Fruit fly (Drosophila melanogaster) whole organism, embryonic: Measurements from ENCODE around the gene CG13239.

Source experiments
- Ada2b ChIP-seq: fragments of 200-800 bp; sonication (Bioruptor generic); IDR thresholded peaks from 2 replicates; pipeline ENCODE4 v1.3.6; 2022; ENCODE audit warnings: missing biosample characterization, missing genetic modification characterization
- Adf1 ChIP-seq: fragments of 200-800 bp; sonication (Bioruptor generic); IDR thresholded peaks from 2 replicates; pipeline ENCODE4 v1.3.6; 2022; ENCODE audit warnings: missing biosample characterization, missing genetic modification characterization
- B-H2 ChIP-seq: fragments of 200-800 bp; sonication (Bioruptor generic); optimal IDR thresholded peaks from 2 replicates; lab custom pipeline; 2018; ENCODE audit warnings: missing biosample characterization, mild to moderate bottlenecking, missing genetic modification characterization
- CG1024 ChIP-seq: fragments of 200-800 bp; sonication (Bioruptor generic); IDR thresholded peaks from 2 replicates; pipeline ENCODE4 v1.3.6; 2022; ENCODE audit warnings: missing biosample characterization, missing genetic modification characterization
- CG11093 ChIP-seq: fragments of 200-800 bp; sonication (Bioruptor generic); IDR thresholded peaks from 3 replicates; pipeline ENCODE4 v1.3.6; 2022; ENCODE audit warnings: missing biosample characterization, missing genetic modification characterization
- CG12769 ChIP-seq: fragments of 200-800 bp; sonication (Bioruptor generic); optimal IDR thresholded peaks from 2 replicates; lab custom pipeline; 2019; ENCODE audit warnings: missing biosample characterization, mild to moderate bottlenecking, missing genetic modification characterization, moderate library complexity
- CG13287 ChIP-seq: fragments of 200-800 bp; sonication (Bioruptor generic); IDR thresholded peaks from 2 replicates; pipeline ENCODE4 v1.3.6; 2022; ENCODE audit warnings: missing biosample characterization, missing genetic modification characterization; ENCODE audit not compliant: partially characterized antibody
- CG1602 ChIP-seq: fragments of 200-800 bp; sonication (Bioruptor generic); optimal IDR thresholded peaks from 3 replicates; lab custom pipeline; 2016; ENCODE audit warnings: missing biosample characterization, missing genetic modification characterization
- CG16779 ChIP-seq: fragments of 200-800 bp; sonication (Bioruptor generic); IDR thresholded peaks from 2 replicates; pipeline ENCODE4 v1.3.6; 2022; ENCODE audit warnings: missing biosample characterization, missing genetic modification characterization
- CG1792 ChIP-seq: fragments of 200-800 bp; sonication (Bioruptor generic); optimal IDR thresholded peaks from 2 replicates; lab custom pipeline; 2016; ENCODE audit warnings: missing biosample characterization, missing genetic modification characterization
- CG31224 ChIP-seq: fragments of 200-800 bp; sonication (Bioruptor generic); IDR thresholded peaks from 2 replicates; pipeline ENCODE4 v1.3.6; 2022; ENCODE audit warnings: missing biosample characterization, missing genetic modification characterization
- CG3407 ChIP-seq: fragments of 200-800 bp; sonication (Bioruptor generic); optimal IDR thresholded peaks from 2 replicates; lab custom pipeline; 2018; ENCODE audit warnings: missing biosample characterization, mild to moderate bottlenecking, missing genetic modification characterization
- CG34224 ChIP-seq: fragments of 200-800 bp; sonication (Bioruptor generic); IDR thresholded peaks from 3 replicates; pipeline ENCODE4 v1.3.6; 2022; ENCODE audit warnings: missing biosample characterization, missing genetic modification characterization; ENCODE audit not compliant: partially characterized antibody
- CG34376 ChIP-seq: fragments of 200-800 bp; sonication (Bioruptor generic); optimal IDR thresholded peaks from 2 replicates; lab custom pipeline; 2018; ENCODE audit warnings: missing biosample characterization, mild to moderate bottlenecking, missing genetic modification characterization
- CG34422 ChIP-seq: fragments of 200-800 bp; sonication (Bioruptor generic); IDR thresholded peaks from 3 replicates; pipeline ENCODE4 v1.3.6; 2022; ENCODE audit warnings: missing biosample characterization, missing genetic modification characterization
- CG4360 ChIP-seq: fragments of 200-800 bp; sonication (Bioruptor generic); IDR thresholded peaks from 2 replicates; pipeline ENCODE4 v1.3.6; 2022; ENCODE audit warnings: missing biosample characterization, missing genetic modification characterization
- CG7556 ChIP-seq: fragments of 200-800 bp; sonication (Bioruptor generic); optimal IDR thresholded peaks from 2 replicates; lab custom pipeline; 2017; ENCODE audit warnings: missing biosample characterization, mild to moderate bottlenecking, missing genetic modification characterization
- CG9876 ChIP-seq: fragments of 200-800 bp; sonication (Bioruptor generic); optimal IDR thresholded peaks from 2 replicates; lab custom pipeline; 2016; ENCODE audit warnings: missing biosample characterization, missing genetic modification characterization
- Drgx ChIP-seq: fragments of 200-800 bp; sonication (Bioruptor generic); IDR thresholded peaks from 2 replicates; pipeline ENCODE4 v1.3.6; 2022; ENCODE audit warnings: missing biosample characterization, missing genetic modification characterization
- Fer1 ChIP-seq: fragments of 200-800 bp; sonication (Bioruptor generic); optimal IDR thresholded peaks from 2 replicates; lab custom pipeline; 2017; ENCODE audit warnings: missing biosample characterization, mild to moderate bottlenecking, missing genetic modification characterization
- HmgZ ChIP-seq: fragments of 200-800 bp; sonication (Bioruptor generic); optimal IDR thresholded peaks from 2 replicates; lab custom pipeline; 2018; ENCODE audit warnings: missing biosample characterization, mild to moderate bottlenecking, missing genetic modification characterization
- MBD-R2 ChIP-seq: fragments of 200-800 bp; sonication (Bioruptor generic); IDR thresholded peaks from 2 replicates; pipeline ENCODE4 v1.3.6; 2022; ENCODE audit warnings: missing biosample characterization, missing genetic modification characterization
- Med ChIP-seq: fragments of 200-800 bp; sonication (Bioruptor generic); peaks from one replicate; lab custom pipeline; 2016; ENCODE audit warnings: missing biosample characterization, missing genetic modification characterization, mild to moderate bottlenecking, inconsistent platforms, moderate library complexity
- Meics ChIP-seq: fragments of 200-800 bp; sonication (Bioruptor generic); optimal IDR thresholded peaks from 2 replicates; lab custom pipeline; 2017; ENCODE audit warnings: missing biosample characterization, mild to moderate bottlenecking, missing genetic modification characterization
- Mes4 ChIP-seq: fragments of 200-800 bp; sonication (Bioruptor generic); optimal IDR thresholded peaks from 2 replicates; lab custom pipeline; 2016; ENCODE audit warnings: missing biosample characterization, missing genetic modification characterization
- Pdp1 ChIP-seq, 2 experiments: fragments of 200-800 bp; sonication (Bioruptor generic); optimal IDR thresholded peaks; 3 replicates each; lab custom pipeline; 2016; ENCODE audit warnings: missing biosample characterization in 2 of 2, missing genetic modification characterization in 2 of 2, mild to moderate bottlenecking in 1 of 2, moderate library complexity in 1 of 2
- Trl ChIP-seq, 3 experiments: fragments of >200 bp in 2 of 3; fragments of 200-800 bp in 1 of 3; sonication (Bioruptor generic) in 1 of 3; optimal IDR thresholded peaks; 2 replicates in 1 of 3; 3 replicates in 2 of 3; lab custom pipeline; 2016 to 2017; ENCODE audit warnings: missing biosample characterization in 1 of 3, missing genetic modification characterization in 1 of 3
- ash1 ChIP-seq: fragments of 200-800 bp; sonication (Bioruptor generic); optimal IDR thresholded peaks from 2 replicates; lab custom pipeline; 2018; ENCODE audit warnings: missing biosample characterization, mild to moderate bottlenecking, missing genetic modification characterization
- cg ChIP-seq: fragments of 200-800 bp; sonication (Bioruptor generic); optimal IDR thresholded peaks from 3 replicates; lab custom pipeline; 2019; ENCODE audit warnings: missing biosample characterization, mild to moderate bottlenecking, missing genetic modification characterization, moderate library complexity
- chinmo ChIP-seq: fragments of 200-800 bp; sonication (Bioruptor generic); IDR thresholded peaks from 4 replicates; pipeline ENCODE4 v1.3.6; 2022; ENCODE audit warnings: missing biosample characterization, missing genetic modification characterization; ENCODE audit not compliant: partially characterized antibody
- cwo ChIP-seq: fragments of 200-800 bp; sonication (Bioruptor generic); optimal IDR thresholded peaks from 3 replicates; lab custom pipeline; 2017; ENCODE audit warnings: missing biosample characterization, missing genetic modification characterization, mild to moderate bottlenecking, moderate library complexity, missing genetic modification reagents
- eve ChIP-seq, 2 experiments: fragments of >200 bp; optimal IDR thresholded peaks; 2 replicates each; lab custom pipeline; 2017; ENCODE audit warnings: missing biosample characterization in 2 of 2, missing genetic modification characterization in 2 of 2
- exex ChIP-seq: fragments of 200-800 bp; sonication (Bioruptor generic); optimal IDR thresholded peaks from 4 replicates; lab custom pipeline; 2018; ENCODE audit warnings: missing biosample characterization, mild to moderate bottlenecking, missing genetic modification characterization, moderate library complexity
- grau ChIP-seq: fragments of 200-800 bp; optimal IDR thresholded peaks from 3 replicates; lab custom pipeline; 2019; ENCODE audit warnings: missing biosample characterization, mild to moderate bottlenecking, missing genetic modification characterization, moderate library complexity
- grn ChIP-seq: fragments of 200-800 bp; sonication (Bioruptor generic); optimal IDR thresholded peaks from 3 replicates; lab custom pipeline; 2017; ENCODE audit warnings: missing biosample characterization, missing genetic modification characterization
- hb ChIP-seq: fragments of 200-800 bp; sonication (Bioruptor generic); IDR thresholded peaks from 3 replicates; pipeline ENCODE4 v1.3.6; 2022; ENCODE audit warnings: missing biosample characterization, missing genetic modification characterization; ENCODE audit not compliant: partially characterized antibody
- jumu ChIP-seq: fragments of 200-800 bp; sonication (Bioruptor generic); optimal IDR thresholded peaks from 3 replicates; lab custom pipeline; 2016; ENCODE audit warnings: missing biosample characterization, missing genetic modification characterization
- lab ChIP-seq: fragments of 200-800 bp; sonication (Bioruptor generic); optimal IDR thresholded peaks from 3 replicates; lab custom pipeline; 2017; ENCODE audit warnings: missing biosample characterization, missing genetic modification characterization, mild to moderate bottlenecking, moderate library complexity, missing genetic modification reagents
- mld ChIP-seq: fragments of 200-800 bp; sonication (Bioruptor generic); IDR thresholded peaks from 3 replicates; pipeline ENCODE4 v1.3.6; 2022; ENCODE audit warnings: missing biosample characterization, missing genetic modification characterization; ENCODE audit not compliant: partially characterized antibody
- odd ChIP-seq: fragments of 200-800 bp; sonication (Bioruptor generic); optimal IDR thresholded peaks from 2 replicates; lab custom pipeline; 2017; ENCODE audit warnings: missing biosample characterization, mild to moderate bottlenecking, missing genetic modification characterization
- pho ChIP-seq: fragments of 200-800 bp; sonication (Bioruptor generic); optimal IDR thresholded peaks from 2 replicates; lab custom pipeline; 2016; ENCODE audit warnings: missing biosample characterization, missing genetic modification characterization
- salm ChIP-seq: fragments of 200-800 bp; sonication (Bioruptor generic); optimal IDR thresholded peaks from 2 replicates; lab custom pipeline; 2018; ENCODE audit warnings: missing biosample characterization, mild to moderate bottlenecking, missing genetic modification characterization
- sens-2 ChIP-seq: fragments of 200-800 bp; sonication (Bioruptor generic); IDR thresholded peaks from 2 replicates; pipeline ENCODE4 v1.3.6; 2022; ENCODE audit warnings: missing biosample characterization, missing genetic modification characterization
- sna ChIP-seq: fragments of 200-800 bp; sonication (Bioruptor generic); IDR thresholded peaks from 2 replicates; pipeline ENCODE4 v1.3.6; 2022; ENCODE audit warnings: missing biosample characterization, missing genetic modification characterization; ENCODE audit not compliant: partially characterized antibody
- sug ChIP-seq: fragments of 200-800 bp; optimal IDR thresholded peaks from 2 replicates; lab custom pipeline; 2019; ENCODE audit warnings: missing biosample characterization, mild to moderate bottlenecking, missing genetic modification characterization, moderate library complexity
- z ChIP-seq: fragments of 200-800 bp; sonication (Bioruptor generic); IDR thresholded peaks from 3 replicates; pipeline ENCODE4 v1.3.6; 2022; ENCODE audit warnings: missing biosample characterization, missing genetic modification characterization

CG13239 gene

DNA sequence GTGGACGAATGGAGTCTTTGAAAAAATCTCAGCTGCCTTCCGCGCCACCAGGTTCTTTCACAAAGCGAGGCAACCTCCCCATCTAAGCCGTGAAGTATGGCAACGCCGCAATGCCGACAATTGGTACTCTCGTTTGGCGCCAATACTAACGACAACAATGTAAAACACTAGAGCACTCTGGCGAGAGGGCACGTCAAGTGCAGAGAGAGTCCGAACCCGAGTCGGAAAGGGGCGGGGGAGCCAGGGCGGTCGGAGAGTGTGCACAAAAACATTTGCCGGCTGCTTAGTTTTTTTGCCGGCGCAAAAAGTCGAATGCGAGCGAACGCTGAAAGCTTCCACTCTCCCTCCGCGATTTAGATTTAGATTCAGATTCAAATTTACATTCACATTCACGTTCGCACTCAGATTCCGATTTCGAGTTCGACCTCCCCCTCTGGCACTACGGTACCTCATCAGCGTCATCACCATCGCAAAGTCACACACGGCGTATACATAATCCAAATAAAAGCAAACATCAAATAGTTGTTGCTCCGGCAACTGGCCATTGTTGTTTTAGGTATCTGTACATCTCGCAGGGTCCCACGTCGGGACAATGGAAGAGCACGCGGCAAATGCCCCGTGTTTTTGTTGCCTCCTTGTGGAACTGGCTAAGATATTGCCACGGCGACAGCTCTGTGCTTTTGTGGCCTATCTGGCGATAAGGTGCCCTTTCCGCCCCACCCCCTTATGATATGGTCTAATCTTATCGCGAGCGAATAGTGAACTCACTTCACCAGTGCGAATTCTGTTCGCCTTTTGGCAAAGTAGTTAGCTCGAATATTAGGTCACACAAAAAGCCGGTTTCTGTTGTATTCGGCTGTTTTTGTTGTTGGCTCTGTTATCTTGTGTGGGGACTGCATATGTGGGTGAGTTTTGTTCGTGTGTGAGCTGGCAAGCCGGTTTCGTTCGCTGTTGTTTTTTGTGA lies 22.7 kb upstream of the CG13239 start (continued):
- TF ChIP-seq B-H2 (GFP tag; lab: Kevin White, UChicago) (no peak), cwo (peak; percentile 9), grau (tag; lab: Kevin White, UChicago) (no peak), CG16779 (GFP tag; lab: Robert Waterston, UW) (no peak), CG34224 (0 out of 3 replicates have a peak, but pooled peaks have one; percentile 31), hb (GFP tag; lab: Robert Waterston, UW) (0 out of 3 replicates have a peak, but pooled peaks have one; percentile 34), Mes4 (GFP tag; lab: Kevin White, UChicago) (no peak), odd (GFP tag; lab: Kevin White, UChicago) (no peak), MBD-R2 (GFP tag; lab: Robert Waterston, UW) (peak; percentile 12; the same call in 1 of the 2 replicates), cg (GFP tag; lab: Kevin White, UChicago) (peak; percentile 42), salm (tag; lab: Kevin White, UChicago) (no peak), CG12769 (tag; lab: Kevin White, UChicago) (peak; percentile 48), CG1792 (no peak), CG31224 (GFP tag; lab: Robert Waterston, UW) (peak; percentile 53; the same call in 1 of the 2 replicates), sna (GFP tag; lab: Robert Waterston, UW) (0 out of 2 replicates have a peak, but pooled peaks have one; percentile 22), mld (GFP tag; lab: Robert Waterston, UW) (no peak), grn (peak; percentile 30), CG11093 (no peak), CG1024 (no peak), Trl (optimal IDR thresholded peaks at IDR 0.05; lab: Kevin White, UChicago) (peak; percentile 39 to 76), Trl (GFP tag; optimal IDR thresholded peaks at IDR 0.05; lab: Kevin White, UChicago) (no peak), CG13287 (GFP tag; lab: Robert Waterston, UW) (peak; percentile 35; the same call in 1 of the 2 replicates), Meics (no peak), CG1602 (no peak), chinmo (GFP tag; lab: Robert Waterston, UW) (peak; percentile 74; the same call in 2 of the 4 replicates), exex (tag; lab: Kevin White, UChicago) (peak; percentile 66), CG7556 (GFP tag; lab: Kevin White, UChicago) (no peak), jumu (no peak), CG34376 (GFP tag; lab: Kevin White, UChicago) (peak; percentile 57), CG3407 (GFP tag; lab: Kevin White, UChicago) (peak; percentile 95), CG4360 (GFP tag; lab: Robert Waterston, UW) (peak; percentile 48; the same call in 1 of the 2 replicates), sens-2 (GFP tag; lab: Robert Waterston, UW) (no peak), Med (GFP tag; lab: Kevin White, UChicago) (peak; percentile 49), Pdp1 (GFP tag; optimal IDR thresholded peaks at IDR 0.05; lab: Kevin White, UChicago) (peak in 1 of 2 experiments; percentile 24), CG34422 (peak; percentile 32; the same call in 1 of the 3 replicates), Drgx (GFP tag; lab: Robert Waterston, UW) (peak; percentile 53; the same call in 1 of the 2 replicates), Adf1 (GFP tag; lab: Robert Waterston, UW) (peak; percentile 76), ash1 (GFP tag; lab: Kevin White, UChicago) (no peak), z (GFP tag; lab: Robert Waterston, UW) (no peak), Ada2b (GFP tag; lab: Robert Waterston, UW) (0 out of 2 replicates have a peak, but pooled peaks have one; percentile 17), lab (GFP tag; lab: Kevin White, UChicago) (peak; percentile 47), Fer1 (GFP tag; lab: Kevin White, UChicago) (peak; percentile 27), HmgZ (tag; lab: Kevin White, UChicago) (peak; percentile 49), sug (tag; lab: Kevin White, UChicago) (peak; percentile 68), pho (peak; percentile 9), eve (GFP tag; optimal IDR thresholded peaks at IDR 0.05; lab: Kevin White, UChicago) (no peak), CG9876 (no peak)
